Worm (Caenorhabditis elegans) whole organism, L1 larva: ENCODE measurements around the gene B0001.8.
A peak's percentile ranks its signal among the peaks of the same experiment; 100 is the strongest.

ENCODE experiments used
- Y116A8C.19 ChIP-seq: sonication (generic microtip); optimal IDR thresholded peaks from 2 replicates; lab custom pipeline; 2016; ENCODE audit warnings: missing compliant biosample characterization, missing genetic modification characterization, borderline replicate concordance
- aha-1 ChIP-seq: fragments of 150-350 bp; optimal IDR thresholded peaks from 2 replicates; lab custom pipeline; 2014; ENCODE audit warnings: missing biosample characterization, missing genetic modification characterization
- ceh-63 ChIP-seq: fragments of 200-800 bp; sonication (Bioruptor generic); optimal IDR thresholded peaks from 2 replicates; lab custom pipeline; 2018; ENCODE audit warnings: mild to moderate bottlenecking, missing genetic modification characterization, missing compliant biosample characterization
- dsc-1 ChIP-seq: sonication (generic microtip); optimal IDR thresholded peaks from 2 replicates; lab custom pipeline; 2016; ENCODE audit warnings: mild to moderate bottlenecking, missing genetic modification characterization, missing compliant biosample characterization
- efl-1 ChIP-seq, 4 experiments: fragments of 150-350 bp; optimal IDR thresholded peaks in 3 of 4; peaks in 1 of 4; 1 replicate in 1 of 4; 2 replicates in 3 of 4; lab custom pipeline; 2014; ENCODE audit warnings: missing biosample characterization in 2 of 4, missing genetic modification characterization in 2 of 4, missing genetic modification reagents in 2 of 4
- efl-3 ChIP-seq: fragments of 200-800 bp; sonication (Bioruptor generic); optimal IDR thresholded peaks from 2 replicates; lab custom pipeline; 2018; ENCODE audit warnings: mild to moderate bottlenecking, missing genetic modification characterization, missing compliant biosample characterization
- elt-3 ChIP-seq, 6 experiments: fragments of 150-350 bp in 1 of 6; sonication (generic microtip); optimal IDR thresholded peaks; 2 replicates each; lab custom pipeline; 2017 to 2018; ENCODE audit warnings: missing biosample characterization in 6 of 6, missing genetic modification characterization in 6 of 6, inconsistent platforms in 1 of 6
- lin-14 ChIP-seq: fragments of 200-800 bp; sonication (Bioruptor generic); optimal IDR thresholded peaks from 2 replicates; lab custom pipeline; 2018; ENCODE audit warnings: mild to moderate bottlenecking, missing genetic modification characterization, moderate library complexity, missing compliant biosample characterization
- nhr-12 ChIP-seq: sonication (generic microtip); optimal IDR thresholded peaks from 2 replicates; lab custom pipeline; 2017; ENCODE audit warnings: missing biosample characterization, missing genetic modification characterization
- snpc-4 ChIP-seq: fragments of 150-350 bp; optimal IDR thresholded peaks from 2 replicates; lab custom pipeline; 2014; ENCODE audit warnings: missing biosample characterization, missing genetic modification characterization
- tbx-2 ChIP-seq: sonication (generic microtip); optimal IDR thresholded peaks from 2 replicates; lab custom pipeline; 2016; ENCODE audit warnings: missing genetic modification characterization, missing compliant biosample characterization
- ztf-11 ChIP-seq, 2 experiments: sonication (generic microtip); optimal IDR thresholded peaks; 2 replicates each; lab custom pipeline; 2016 to 2017; ENCODE audit warnings: missing genetic modification characterization in 2 of 2, missing biosample characterization in 1 of 2, missing compliant biosample characterization in 1 of 2

- TF ChIP-seq lin-14 (no peak), tbx-2 (tag; lab: Kevin White, UChicago) (no peak), ztf-11 (tag; optimal IDR thresholded peaks at IDR 0.05; lab: Kevin White, UChicago) (no peak), efl-3 (GFP tag; lab: Kevin White, UChicago) (no peak), nhr-12 (tag; lab: Kevin White, UChicago) (no peak), dsc-1 (tag; lab: Kevin White, UChicago) (no peak), elt-3 (tag; optimal IDR thresholded peaks at IDR 0.05; lab: Kevin White, UChicago) (no peak), Y116A8C.19 (tag; lab: Kevin White, UChicago) (no peak), aha-1 (tag; lab: Kevin White, UChicago) (no peak), ceh-63 (GFP tag; lab: Kevin White, UChicago) (no peak), efl-1 (optimal IDR thresholded peaks at IDR 0.05; lab: Kevin White, UChicago) (no peak), efl-1 (GFP tag; optimal IDR thresholded peaks at IDR 0.05 in 1 of 2; lab: Kevin White, UChicago) (peak in 1 of 2 experiments; percentile 38), snpc-4 (tag; lab: Kevin White, UChicago) (no peak)
Observed at ce11 chrIV:12120536-12120935, 20.3 kb downstream of the B0001.8 start.
